2 fruit fly cellular contexts compared by ENCODE assay signal in genomic region chr3R:29221168-29221567, dm6.
TF ChIP-seq lines count a peak whose summit lies in the region.

No protein-coding gene starts in this region.

- TF ChIP-seq CTCF in whole organism, embryonic (GFP tag; optimal IDR thresholded peaks at IDR 0.05; lab: Kevin White, UChicago), result no peak

TF ChIP-seq in Kc167, 6 proteins besides CTCF, POLR2A, EP300 and RAD21:
- TF ChIP-seq h (optimal IDR thresholded peaks at IDR 0.05; lab: Kevin White, UChicago) (no peak), ttk (optimal IDR thresholded peaks at IDR 0.05; lab: Kevin White, UChicago) (peak; percentile 96)

TF ChIP-seq in whole organism, embryonic, 481 proteins besides CTCF, POLR2A, EP300 and RAD21:
- TF ChIP-seq hb (GFP tag; IDR thresholded peaks at IDR 0.05; lab: Robert Waterston, UW; ENCODE audit: partially characterized antibody) (no peak), knrl (GFP tag; IDR thresholded peaks at IDR 0.05; lab: Robert Waterston, UW; ENCODE audit: partially characterized antibody) (0 out of 3 replicates have a peak, but pooled peaks have one; percentile 4), Taf1 (GFP tag; IDR thresholded peaks at IDR 0.05; lab: Robert Waterston, UW) (no peak), h (optimal IDR thresholded peaks at IDR 0.05; lab: Kevin White, UChicago) (no peak), Ada2b (GFP tag; IDR thresholded peaks at IDR 0.05; lab: Robert Waterston, UW) (no peak), CG16813 (GFP tag; IDR thresholded peaks at IDR 0.05; lab: Robert Waterston, UW; ENCODE audit: partially characterized antibody) (0 out of 3 replicates have a peak, but pooled peaks have one; percentile 37), row (GFP tag; IDR thresholded peaks at IDR 0.05; lab: Robert Waterston, UW) (no peak), Fer2 (tag; optimal IDR thresholded peaks at IDR 0.05; lab: Kevin White, UChicago) (no peak), ash1 (GFP tag; optimal IDR thresholded peaks at IDR 0.05; lab: Kevin White, UChicago) (no peak)
